Fruit fly (Drosophila melanogaster): ENCODE results near the gene CG32817.

DNA sequence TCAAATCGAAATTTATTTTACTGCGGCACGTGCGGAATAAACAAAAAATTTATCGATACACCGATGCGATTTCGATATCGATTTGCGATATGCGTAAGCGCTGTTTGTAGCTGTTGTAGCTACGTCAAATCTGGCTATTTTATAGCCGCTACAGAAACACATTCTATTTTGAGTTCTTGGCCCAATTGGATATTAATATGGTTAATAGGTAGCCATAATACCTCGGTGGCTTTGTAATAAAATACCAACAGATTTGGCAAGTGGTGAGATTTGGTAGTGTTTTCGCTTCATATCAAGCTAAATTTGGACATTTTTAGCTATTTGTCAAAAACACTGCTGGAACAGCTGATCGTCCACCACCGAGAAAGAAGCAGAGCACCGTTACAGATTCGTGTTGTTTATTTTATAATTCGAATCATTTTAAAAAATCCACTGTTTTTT, 8.7 kb downstream of the CG32817 start, which contains the start of the genes CG18273 and CG3156:
- TF ChIP-seq CG34376 (GFP tag; optimal IDR thresholded peaks at IDR 0.05), result no peak
- no peak for TF ChIP-seq CrebB (tag; optimal IDR thresholded peaks at IDR 0.05)
- TF ChIP-seq Sin3A (optimal IDR thresholded peaks at IDR 0.05), result peak; percentile 85
- TF ChIP-seq ato (GFP tag; IDR thresholded peaks at IDR 0.05; ENCODE audit: partially characterized antibody), result no peak
- no peak; the same call in 2 of the 3 replicates for TF ChIP-seq CG17361 (GFP tag; IDR thresholded peaks at IDR 0.05)
- no peak for TF ChIP-seq seq (GFP tag; IDR thresholded peaks at IDR 0.05)
- TF ChIP-seq CG15514 (GFP tag; optimal IDR thresholded peaks at IDR 0.05), result peak; percentile 69
- TF ChIP-seq CG8089 (GFP tag; optimal IDR thresholded peaks at IDR 0.05), result no peak

Data from whole organism, embryonic.